Fruit fly (Drosophila melanogaster) whole organism, wandering third instar larva: ENCODE data around the gene CG10738.

Experiments
- Abd-B ChIP-seq: fragments of >200 bp; optimal IDR thresholded peaks from 2 replicates; lab custom pipeline; 2017; ENCODE audit warnings: missing biosample characterization, missing genetic modification characterization
- CG32264 ChIP-seq: fragments of 200-800 bp; sonication (Bioruptor generic); optimal IDR thresholded peaks from 2 replicates; lab custom pipeline; 2016; ENCODE audit warnings: missing biosample characterization, missing genetic modification characterization
- CG9705 ChIP-seq: fragments of 200-800 bp; sonication (Bioruptor generic); optimal IDR thresholded peaks from 2 replicates; lab custom pipeline; 2018; ENCODE audit warnings: missing biosample characterization, mild to moderate bottlenecking, missing genetic modification characterization
- Dfd ChIP-seq: fragments of >200 bp; optimal IDR thresholded peaks from 2 replicates; lab custom pipeline; 2017; ENCODE audit warnings: missing biosample characterization, missing genetic modification characterization
- Dif ChIP-seq: fragments of 200-275, 200-300 bp; sonication (Bioruptor generic); optimal IDR thresholded peaks from 2 replicates; lab custom pipeline; 2018; ENCODE audit warnings: missing biosample characterization, missing genetic modification characterization; ENCODE audit not compliant: partially characterized antibody
- GATAd ChIP-seq: sonication (Bioruptor generic); optimal IDR thresholded peaks from 2 replicates; lab custom pipeline; 2016; ENCODE audit warnings: missing biosample characterization, missing genetic modification characterization
- HLH106 ChIP-seq: fragments of 200-800 bp; optimal IDR thresholded peaks from 3 replicates; lab custom pipeline; 2019; ENCODE audit warnings: missing biosample characterization, mild to moderate bottlenecking, missing genetic modification characterization, moderate library complexity
- Hr78 ChIP-seq: fragments of >200 bp; optimal IDR thresholded peaks from 2 replicates; lab custom pipeline; 2017; ENCODE audit warnings: missing biosample characterization, missing genetic modification characterization
- Jra ChIP-seq: sonication (Bioruptor generic); optimal IDR thresholded peaks from 2 replicates; lab custom pipeline; 2016; ENCODE audit warnings: missing biosample characterization, missing genetic modification characterization
- Myc ChIP-seq: fragments of >200 bp; optimal IDR thresholded peaks from 2 replicates; lab custom pipeline; 2017
- N ChIP-seq: fragments of >200 bp; optimal IDR thresholded peaks from 2 replicates; lab custom pipeline; 2018; ENCODE audit warnings: missing biosample characterization, missing external identifiers, missing genetic modification characterization
- OdsH ChIP-seq: fragments of 200-800 bp; sonication (Bioruptor generic); optimal IDR thresholded peaks from 2 replicates; lab custom pipeline; 2016; ENCODE audit warnings: missing biosample characterization, mild to moderate bottlenecking, missing genetic modification characterization
- Rel ChIP-seq, 2 experiments: fragments of 200-800 bp; sonication (Bioruptor generic) in 1 of 2; optimal IDR thresholded peaks; 2 replicates in 1 of 2; 3 replicates in 1 of 2; lab custom pipeline; 2016 to 2019; ENCODE audit warnings: mild to moderate bottlenecking in 2 of 2, missing biosample characterization in 2 of 2, missing genetic modification characterization in 2 of 2, moderate library complexity in 1 of 2
- Sp1 ChIP-seq: fragments of 200-800 bp; sonication (Bioruptor generic); optimal IDR thresholded peaks from 3 replicates; lab custom pipeline; 2019; ENCODE audit warnings: missing biosample characterization, mild to moderate bottlenecking, missing genetic modification characterization, moderate library complexity
- br ChIP-seq: fragments of 200-800 bp; sonication (Bioruptor generic); optimal IDR thresholded peaks from 2 replicates; lab custom pipeline; 2016; ENCODE audit warnings: missing biosample characterization, missing genetic modification characterization
- brk ChIP-seq: fragments of 200-800 bp; sonication (Bioruptor generic); optimal IDR thresholded peaks from 2 replicates; lab custom pipeline; 2016; ENCODE audit warnings: missing biosample characterization, mild to moderate bottlenecking, missing genetic modification characterization
- dl ChIP-seq, 2 experiments: fragments of 175-275, 200-275 bp in 1 of 2; fragments of 200-275 bp in 1 of 2; sonication (Bioruptor generic); optimal IDR thresholded peaks; lab custom pipeline; 2018; ENCODE audit warnings: mild to moderate bottlenecking in 2 of 2, missing biosample characterization in 2 of 2, missing genetic modification characterization in 2 of 2, moderate library complexity in 2 of 2; ENCODE audit not compliant: partially characterized antibody in 2 of 2, insufficient read depth in 1 of 2
- dsf ChIP-seq: sonication (Bioruptor generic); optimal IDR thresholded peaks from 2 replicates; lab custom pipeline; 2016; ENCODE audit warnings: missing biosample characterization, missing genetic modification characterization, borderline replicate concordance
- foxo ChIP-seq, 2 experiments: fragments of 200-800 bp; sonication (Bioruptor generic); optimal IDR thresholded peaks; 2 replicates in 1 of 2; 3 replicates in 1 of 2; lab custom pipeline; 2016 to 2017; ENCODE audit warnings: missing biosample characterization in 2 of 2, missing genetic modification characterization in 2 of 2
- fru ChIP-seq: fragments of 200-800 bp; sonication (Bioruptor generic); optimal IDR thresholded peaks from 3 replicates; lab custom pipeline; 2016; ENCODE audit warnings: missing biosample characterization, mild to moderate bottlenecking, missing genetic modification characterization
- h ChIP-seq: fragments of 200-800 bp; sonication (Bioruptor generic); optimal IDR thresholded peaks from 3 replicates; lab custom pipeline; 2016; ENCODE audit warnings: missing biosample characterization, mild to moderate bottlenecking, missing genetic modification characterization
- jim ChIP-seq: fragments of 175-275, 200-325 bp; sonication (Bioruptor generic); optimal IDR thresholded peaks from 2 replicates; lab custom pipeline; 2016; ENCODE audit warnings: missing biosample characterization, mild to moderate bottlenecking, missing genetic modification characterization
- pan ChIP-seq: fragments of >200 bp; optimal IDR thresholded peaks from 2 replicates; lab custom pipeline; 2017
- psq ChIP-seq: fragments of 200-800 bp; sonication (Bioruptor generic); optimal IDR thresholded peaks from 3 replicates; lab custom pipeline; 2017; ENCODE audit warnings: missing biosample characterization, mild to moderate bottlenecking, missing genetic modification characterization, moderate library complexity
- sage ChIP-seq: fragments of 200-800 bp; sonication (Bioruptor generic); optimal IDR thresholded peaks from 2 replicates; lab custom pipeline; 2016; ENCODE audit warnings: missing biosample characterization, mild to moderate bottlenecking, missing genetic modification characterization
- sv ChIP-seq: fragments of 200-800 bp; sonication (Bioruptor generic); optimal IDR thresholded peaks from 3 replicates; lab custom pipeline; 2016; ENCODE audit warnings: missing biosample characterization, missing genetic modification characterization
- tai ChIP-seq: sonication (Bioruptor generic); optimal IDR thresholded peaks from 2 replicates; lab custom pipeline; 2016; ENCODE audit warnings: missing biosample characterization, missing genetic modification characterization
- usp ChIP-seq: fragments of >200 bp; optimal IDR thresholded peaks from 2 replicates; lab custom pipeline; 2017; ENCODE audit warnings: missing biosample characterization, missing genetic modification characterization

The CG10738 gene

dm6 chr3L:13424068-13424467 lies 26.5 kb upstream of the CG10738 start, which contains the start of gene CG33263:
Gene CG33263, minus strand, starts transcription at chr3L:13424168.
- no peak for TF ChIP-seq usp (GFP tag; lab: Kevin White, UChicago)
- TF ChIP-seq Dif: no peak
- no peak for TF ChIP-seq HLH106 (tag; lab: Kevin White, UChicago)
- TF ChIP-seq foxo (GFP tag; optimal IDR thresholded peaks at IDR 0.05; lab: Kevin White, UChicago): no peak
- no peak for TF ChIP-seq Myc (lab: Kevin White, UChicago)
- TF ChIP-seq br (GFP tag; lab: Kevin White, UChicago): no peak
- TF ChIP-seq sage (GFP tag; lab: Kevin White, UChicago): no peak
- no peak for TF ChIP-seq CG32264
- no peak for TF ChIP-seq dl (GFP tag; optimal IDR thresholded peaks at IDR 0.05; lab: Kevin White, UChicago; ENCODE audit: insufficient read depth in 1 of 2, partially characterized antibody in 2 of 2)
- TF ChIP-seq brk: no peak
- TF ChIP-seq psq (GFP tag; lab: Kevin White, UChicago): no peak
- TF ChIP-seq N (GFP tag; lab: Kevin White, UChicago): no peak
- no peak for TF ChIP-seq Sp1
- TF ChIP-seq Rel (GFP tag; optimal IDR thresholded peaks at IDR 0.05; lab: Kevin White, UChicago): no peak
- TF ChIP-seq Rel (tag; optimal IDR thresholded peaks at IDR 0.05; lab: Kevin White, UChicago): no peak
- TF ChIP-seq h: no peak
- no peak for TF ChIP-seq pan (lab: Kevin White, UChicago)

dm6 chr3L:13425571-13425970 lies 25.0 kb upstream of the CG10738 start, which contains the start of gene CG14106:
Gene CG14106, minus strand, starts transcription at chr3L:13425671.
- TF ChIP-seq pan (lab: Kevin White, UChicago) (no peak), fru (no peak), br (GFP tag; lab: Kevin White, UChicago) (no peak), sage (GFP tag; lab: Kevin White, UChicago) (no peak), CG9705 (GFP tag; lab: Kevin White, UChicago) (no peak), Dif (no peak), Jra (GFP tag; lab: Kevin White, UChicago) (no peak), Hr78 (GFP tag; lab: Kevin White, UChicago) (no peak), psq (GFP tag; lab: Kevin White, UChicago) (no peak), h (no peak)

dm6 chr3L:13426573-13426972 lies 24.0 kb upstream of the CG10738 start, which contains the start of gene CG14105:
Gene CG14105, minus strand, starts transcription at chr3L:13426673.
- TF ChIP-seq OdsH: no peak
- no peak for TF ChIP-seq psq (GFP tag; lab: Kevin White, UChicago)
- no peak for TF ChIP-seq sv
- TF ChIP-seq HLH106 (tag; lab: Kevin White, UChicago): no peak
- no peak for TF ChIP-seq N (GFP tag; lab: Kevin White, UChicago)
- TF ChIP-seq GATAd (GFP tag; lab: Kevin White, UChicago): no peak
- no peak for TF ChIP-seq sage (GFP tag; lab: Kevin White, UChicago)
- TF ChIP-seq fru: no peak
- TF ChIP-seq h: no peak
- no peak for TF ChIP-seq jim (GFP tag; lab: Kevin White, UChicago)
- no peak for TF ChIP-seq tai
- no peak for TF ChIP-seq dsf (GFP tag; lab: Kevin White, UChicago)
- TF ChIP-seq Dfd: no peak
- TF ChIP-seq Jra (GFP tag; lab: Kevin White, UChicago): no peak
- TF ChIP-seq, all 38 proteins: peak for 0

dm6 chr3L:13430171-13430570 lies 20.4 kb upstream of the CG10738 start:
- no peak for TF ChIP-seq Dif
- no peak for TF ChIP-seq foxo (GFP tag; optimal IDR thresholded peaks at IDR 0.05; lab: Kevin White, UChicago)
- TF ChIP-seq HLH106 (tag; lab: Kevin White, UChicago): no peak
- no peak for TF ChIP-seq pan (lab: Kevin White, UChicago)
- peak; percentile 94 for TF ChIP-seq Dfd
- TF ChIP-seq, all 38 proteins: peak for 1

dm6 chr3L:13432791-13433190 lies 17.8 kb upstream of the CG10738 start:
- TF ChIP-seq Sp1: no peak
- TF ChIP-seq h: no peak
- no peak for TF ChIP-seq tai
- TF ChIP-seq Dif: no peak
- no peak for TF ChIP-seq pan (lab: Kevin White, UChicago)
- no peak for TF ChIP-seq Jra (GFP tag; lab: Kevin White, UChicago)
- no peak for TF ChIP-seq CG32264
- TF ChIP-seq OdsH: no peak

- no peak for TF ChIP-seq Rel (GFP tag; optimal IDR thresholded peaks at IDR 0.05; lab: Kevin White, UChicago)
- TF ChIP-seq Rel (tag; optimal IDR thresholded peaks at IDR 0.05; lab: Kevin White, UChicago): no peak
- no peak for TF ChIP-seq Abd-B (GFP tag; lab: Kevin White, UChicago)
- no peak for TF ChIP-seq sage (GFP tag; lab: Kevin White, UChicago)
- TF ChIP-seq Sp1: no peak
- no peak for TF ChIP-seq CG32264
- no peak for TF ChIP-seq brk
- no peak for TF ChIP-seq Hr78 (GFP tag; lab: Kevin White, UChicago)
- no peak for TF ChIP-seq usp (GFP tag; lab: Kevin White, UChicago)
Observed at dm6 chr3L:13433522-13433921, 17.0 kb upstream of the CG10738 start.
